Worm (Caenorhabditis elegans) whole organism, L1 larva: ENCODE results near the gene F13B6.2.

Experiments
- C04F5.9 ChIP-seq: sonication (generic microtip); optimal IDR thresholded peaks from 2 replicates; lab custom pipeline; 2016; ENCODE audit warnings: missing genetic modification characterization, missing compliant biosample characterization
- C34B4.2 ChIP-seq: sonication (generic microtip); optimal IDR thresholded peaks from 2 replicates; lab custom pipeline; 2017; ENCODE audit warnings: mild to moderate bottlenecking, missing genetic modification characterization, missing compliant biosample characterization
- Y116A8C.19 ChIP-seq: sonication (generic microtip); optimal IDR thresholded peaks from 2 replicates; lab custom pipeline; 2016; ENCODE audit warnings: missing compliant biosample characterization, missing genetic modification characterization, borderline replicate concordance
- aha-1 ChIP-seq: fragments of 150-350 bp; optimal IDR thresholded peaks from 2 replicates; lab custom pipeline; 2014; ENCODE audit warnings: missing biosample characterization, missing genetic modification characterization
- alr-1 ChIP-seq: fragments of 200-800 bp; sonication (Bioruptor generic); optimal IDR thresholded peaks from 2 replicates; lab custom pipeline; 2018; ENCODE audit warnings: borderline replicate concordance, mild to moderate bottlenecking, missing genetic modification characterization, missing compliant biosample characterization
- ama-1 ChIP-seq: fragments of 150-350 bp; optimal IDR thresholded peaks from 2 replicates; lab custom pipeline; 2014
- ceh-63 ChIP-seq: fragments of 200-800 bp; sonication (Bioruptor generic); optimal IDR thresholded peaks from 2 replicates; lab custom pipeline; 2018; ENCODE audit warnings: mild to moderate bottlenecking, missing genetic modification characterization, missing compliant biosample characterization
- ceh-8 ChIP-seq: fragments of 200-800 bp; sonication (Bioruptor generic); optimal IDR thresholded peaks from 2 replicates; lab custom pipeline; 2018; ENCODE audit warnings: mild to moderate bottlenecking, missing genetic modification characterization, moderate library complexity, missing compliant biosample characterization
- ceh-88 ChIP-seq: fragments of 200-800 bp; sonication (Bioruptor generic); IDR thresholded peaks from 2 replicates; pipeline ENCODE4 v1.3.6; 2022; ENCODE audit warnings: missing genetic modification characterization, missing compliant biosample characterization
- dsc-1 ChIP-seq: sonication (generic microtip); optimal IDR thresholded peaks from 2 replicates; lab custom pipeline; 2016; ENCODE audit warnings: mild to moderate bottlenecking, missing genetic modification characterization, missing compliant biosample characterization
- efl-1 ChIP-seq, 4 experiments: fragments of 150-350 bp; optimal IDR thresholded peaks in 3 of 4; peaks in 1 of 4; 1 replicate in 1 of 4; 2 replicates in 3 of 4; lab custom pipeline; 2014; ENCODE audit warnings: missing biosample characterization in 2 of 4, missing genetic modification characterization in 2 of 4, missing genetic modification reagents in 2 of 4
- efl-3 ChIP-seq: fragments of 200-800 bp; sonication (Bioruptor generic); optimal IDR thresholded peaks from 2 replicates; lab custom pipeline; 2018; ENCODE audit warnings: mild to moderate bottlenecking, missing genetic modification characterization, missing compliant biosample characterization
- elt-2 ChIP-seq: sonication (generic microtip); optimal IDR thresholded peaks from 2 replicates; lab custom pipeline; 2016; ENCODE audit warnings: missing genetic modification characterization, mild to moderate bottlenecking, inconsistent platforms, missing compliant biosample characterization, missing genetic modification reagents
- elt-3 ChIP-seq, 6 experiments: fragments of 150-350 bp in 1 of 6; sonication (generic microtip); optimal IDR thresholded peaks; 2 replicates each; lab custom pipeline; 2017 to 2018; ENCODE audit warnings: missing biosample characterization in 6 of 6, missing genetic modification characterization in 6 of 6, inconsistent platforms in 1 of 6
- ets-5 ChIP-seq: fragments of 200-800 bp; sonication (Bioruptor generic); IDR thresholded peaks from 2 replicates; pipeline ENCODE4 v1.3.6; 2022; ENCODE audit warnings: missing genetic modification characterization, missing compliant biosample characterization
- fkh-8 ChIP-seq: sonication (generic microtip); optimal IDR thresholded peaks from 2 replicates; lab custom pipeline; 2016; ENCODE audit warnings: mild to moderate bottlenecking, missing genetic modification characterization, missing compliant biosample characterization
- hlh-17 ChIP-seq: fragments of 200-800 bp; sonication (Bioruptor generic); optimal IDR thresholded peaks from 2 replicates; lab custom pipeline; 2018; ENCODE audit warnings: missing genetic modification characterization, mild to moderate bottlenecking, missing compliant biosample characterization, moderate library complexity, borderline replicate concordance
- hlh-4 ChIP-seq: sonication (generic microtip); optimal IDR thresholded peaks from 2 replicates; lab custom pipeline; 2016; ENCODE audit warnings: mild to moderate bottlenecking, missing genetic modification characterization, missing compliant biosample characterization
- hpl-2 ChIP-seq: fragments of 150-350 bp; optimal IDR thresholded peaks from 2 replicates; lab custom pipeline; 2014; ENCODE audit warnings: missing biosample characterization, missing genetic modification reagents, missing genetic modification characterization
- irx-1 ChIP-seq: sonication (generic microtip); optimal IDR thresholded peaks from 2 replicates; lab custom pipeline; 2016; ENCODE audit warnings: missing genetic modification characterization, missing compliant biosample characterization
- jun-1 ChIP-seq: fragments of 150-350 bp; optimal IDR thresholded peaks from 2 replicates; lab custom pipeline; 2014; ENCODE audit warnings: missing biosample characterization, missing genetic modification reagents, missing genetic modification characterization
- lin-14 ChIP-seq: fragments of 200-800 bp; sonication (Bioruptor generic); optimal IDR thresholded peaks from 2 replicates; lab custom pipeline; 2018; ENCODE audit warnings: mild to moderate bottlenecking, missing genetic modification characterization, moderate library complexity, missing compliant biosample characterization
- lin-35 ChIP-seq, 2 experiments: fragments of 150-350 bp; optimal IDR thresholded peaks; 2 replicates each; lab custom pipeline; 2014; ENCODE audit warnings: missing biosample characterization in 2 of 2, missing genetic modification characterization in 2 of 2, missing genetic modification reagents in 2 of 2
- lin-39 ChIP-seq: fragments of 150-350 bp; optimal IDR thresholded peaks from 2 replicates; lab custom pipeline; 2014; ENCODE audit warnings: missing biosample characterization, missing genetic modification reagents, missing genetic modification characterization
- lsy-2 ChIP-seq, 2 experiments: fragments of 150-350 bp; optimal IDR thresholded peaks; 2 replicates each; lab custom pipeline; 2014; ENCODE audit warnings: missing biosample characterization in 2 of 2, missing genetic modification characterization in 2 of 2
- mep-1 ChIP-seq: fragments of 150-350 bp; optimal IDR thresholded peaks from 2 replicates; lab custom pipeline; 2014; ENCODE audit warnings: missing biosample characterization, missing genetic modification characterization
- nhr-12 ChIP-seq: sonication (generic microtip); optimal IDR thresholded peaks from 2 replicates; lab custom pipeline; 2017; ENCODE audit warnings: missing biosample characterization, missing genetic modification characterization
- nhr-19 ChIP-seq: fragments of 200-800 bp; sonication (Bioruptor generic); conservative IDR thresholded peaks from 2 replicates; pipeline ENCODE4 v1.3.6; 2022; ENCODE audit warnings: missing genetic modification characterization, missing compliant biosample characterization
- nhr-20 ChIP-seq: sonication (generic microtip); optimal IDR thresholded peaks from 2 replicates; lab custom pipeline; 2016; ENCODE audit warnings: mild to moderate bottlenecking, missing genetic modification characterization, missing compliant biosample characterization
- nhr-237 ChIP-seq: fragments of 150-350 bp; optimal IDR thresholded peaks from 2 replicates; lab custom pipeline; 2014; ENCODE audit warnings: missing biosample characterization, missing genetic modification characterization
- nhr-47 ChIP-seq: sonication (generic microtip); optimal IDR thresholded peaks from 2 replicates; lab custom pipeline; 2016; ENCODE audit warnings: mild to moderate bottlenecking, missing genetic modification characterization, moderate library complexity, missing compliant biosample characterization
- nhr-71 ChIP-seq: sonication (generic microtip); optimal IDR thresholded peaks from 2 replicates; lab custom pipeline; 2016; ENCODE audit warnings: mild to moderate bottlenecking, missing genetic modification characterization, moderate library complexity, missing compliant biosample characterization
- nhr-77 ChIP-seq: fragments of 150-350 bp; optimal IDR thresholded peaks from 2 replicates; lab custom pipeline; 2014; ENCODE audit warnings: missing biosample characterization, missing genetic modification characterization
- nhr-84 ChIP-seq: sonication (generic microtip); optimal IDR thresholded peaks from 2 replicates; lab custom pipeline; 2017; ENCODE audit warnings: missing biosample characterization, missing genetic modification characterization
- nhr-85 ChIP-seq: sonication (generic microtip); peaks from one replicate; lab custom pipeline; 2016; ENCODE audit warnings: missing genetic modification characterization, inconsistent platforms, missing compliant biosample characterization
- pax-3 ChIP-seq: fragments of 200-800 bp; sonication (Bioruptor generic); optimal IDR thresholded peaks from 2 replicates; lab custom pipeline; 2018; ENCODE audit warnings: mild to moderate bottlenecking, missing genetic modification characterization, moderate library complexity, missing compliant biosample characterization
- rnt-1 ChIP-seq: sonication (generic microtip); optimal IDR thresholded peaks from 2 replicates; lab custom pipeline; 2016; ENCODE audit warnings: mild to moderate bottlenecking, missing genetic modification characterization, moderate library complexity, missing compliant biosample characterization
- skn-1 ChIP-seq: fragments of 150-350 bp; optimal IDR thresholded peaks from 2 replicates; lab custom pipeline; 2014; ENCODE audit warnings: missing biosample characterization, missing genetic modification characterization
- snu-23 ChIP-seq: sonication (generic microtip); optimal IDR thresholded peaks from 2 replicates; lab custom pipeline; 2016; ENCODE audit warnings: missing genetic modification characterization, missing compliant biosample characterization
- sox-4 ChIP-seq: sonication (generic microtip); optimal IDR thresholded peaks from 2 replicates; lab custom pipeline; 2016; ENCODE audit warnings: missing genetic modification characterization, missing compliant biosample characterization
- tbx-2 ChIP-seq: sonication (generic microtip); optimal IDR thresholded peaks from 2 replicates; lab custom pipeline; 2016; ENCODE audit warnings: missing genetic modification characterization, missing compliant biosample characterization
- unc-130 ChIP-seq: fragments of 150-350 bp; optimal IDR thresholded peaks from 2 replicates; lab custom pipeline; 2017; ENCODE audit warnings: missing biosample characterization, missing genetic modification characterization, inconsistent platforms
- unc-62 ChIP-seq: fragments of 150-350 bp; optimal IDR thresholded peaks from 2 replicates; lab custom pipeline; 2014; ENCODE audit warnings: missing biosample characterization, missing genetic modification reagents, missing genetic modification characterization
- unc-86 ChIP-seq: sonication (generic microtip); optimal IDR thresholded peaks from 2 replicates; lab custom pipeline; 2016; ENCODE audit warnings: missing genetic modification characterization, missing compliant biosample characterization
- unc-98 ChIP-seq: fragments of 200-800 bp; sonication (Bioruptor generic); IDR thresholded peaks from 2 replicates; pipeline ENCODE4 v1.3.6; 2022; ENCODE audit warnings: missing genetic modification characterization, missing compliant biosample characterization
- xbp-1 ChIP-seq: sonication (generic microtip); optimal IDR thresholded peaks from 2 replicates; lab custom pipeline; 2016; ENCODE audit warnings: missing genetic modification characterization, missing compliant biosample characterization
- ztf-11 ChIP-seq, 2 experiments: sonication (generic microtip); optimal IDR thresholded peaks; 2 replicates each; lab custom pipeline; 2016 to 2017; ENCODE audit warnings: missing genetic modification characterization in 2 of 2, missing biosample characterization in 1 of 2, missing compliant biosample characterization in 1 of 2
- ztf-4 ChIP-seq: fragments of 150-350 bp; optimal IDR thresholded peaks from 2 replicates; lab custom pipeline; 2014; ENCODE audit warnings: missing biosample characterization, missing genetic modification characterization

The F13B6.2 gene

ce11 chrIV:7428347-7428746 is 31.8 kb downstream of the F13B6.2 start:
- TF ChIP-seq nhr-47 (tag; lab: Kevin White, UChicago) (no peak), lsy-2 (tag; optimal IDR thresholded peaks at IDR 0.05; lab: Kevin White, UChicago) (peak; percentile 6 to 33), rnt-1 (tag; lab: Kevin White, UChicago) (peak; percentile 55), efl-1 (optimal IDR thresholded peaks at IDR 0.05; lab: Kevin White, UChicago) (no peak), efl-1 (GFP tag; optimal IDR thresholded peaks at IDR 0.05 in 1 of 2; lab: Kevin White, UChicago) (peak in 1 of 2 experiments; percentile 79), aha-1 (tag; lab: Kevin White, UChicago) (no peak), unc-130 (tag; lab: Kevin White, UChicago) (peak; percentile 10), dsc-1 (tag; lab: Kevin White, UChicago) (peak; percentile 1), fkh-8 (no peak)

- no peak for TF ChIP-seq jun-1 (tag; lab: Kevin White, UChicago)
- TF ChIP-seq lin-14 (GFP tag; lab: Kevin White, UChicago): peak; percentile 91
- TF ChIP-seq snu-23 (GFP tag; lab: Kevin White, UChicago): peak; percentile 47
- no peak for TF ChIP-seq C04F5.9
- TF ChIP-seq Y116A8C.19: no peak
- TF ChIP-seq ztf-4 (tag; lab: Kevin White, UChicago): no peak
- TF ChIP-seq nhr-77: no peak
- no peak for TF ChIP-seq ztf-11 (tag; optimal IDR thresholded peaks at IDR 0.05; lab: Kevin White, UChicago)
- TF ChIP-seq lsy-2 (tag; optimal IDR thresholded peaks at IDR 0.05; lab: Kevin White, UChicago): peak in 1 of 2 experiments; percentile 53
- TF ChIP-seq ceh-88 (GFP tag; lab: Robert Waterston, UW): no peak
- no peak for TF ChIP-seq elt-2 (tag; lab: Kevin White, UChicago)
- TF ChIP-seq nhr-71 (tag; lab: Kevin White, UChicago): peak; percentile 65
- TF ChIP-seq sox-4 (tag; lab: Kevin White, UChicago): no peak
- TF ChIP-seq irx-1: no peak
- TF ChIP-seq unc-98 (GFP tag; lab: Robert Waterston, UW): no peak
- peak; percentile 14 for TF ChIP-seq tbx-2 (tag; lab: Kevin White, UChicago)
- TF ChIP-seq lin-35 (GFP tag; optimal IDR thresholded peaks at IDR 0.05; lab: Kevin White, UChicago): no peak
- no peak for TF ChIP-seq ceh-8 (GFP tag; lab: Kevin White, UChicago)
- no peak for TF ChIP-seq hlh-4 (tag; lab: Kevin White, UChicago)
- TF ChIP-seq nhr-19: peak; percentile 47
- TF ChIP-seq rnt-1 (tag; lab: Kevin White, UChicago): peak; percentile 72
- TF ChIP-seq unc-62 (GFP tag; lab: Kevin White, UChicago): no peak
- peak; percentile 31 for TF ChIP-seq nhr-20 (tag; lab: Kevin White, UChicago)
- no peak for TF ChIP-seq alr-1 (tag; lab: Kevin White, UChicago)
- no peak for TF ChIP-seq nhr-12 (tag; lab: Kevin White, UChicago)
- TF ChIP-seq unc-130 (tag; lab: Kevin White, UChicago): peak; percentile 33
- TF ChIP-seq elt-3 (tag; optimal IDR thresholded peaks at IDR 0.05; lab: Kevin White, UChicago): no peak
- TF ChIP-seq nhr-237: no peak
- no peak for TF ChIP-seq C34B4.2 (tag; lab: Kevin White, UChicago)
- no peak for TF ChIP-seq hlh-17
- no peak for TF ChIP-seq skn-1
- no peak for TF ChIP-seq ets-5
- TF ChIP-seq, all 84 proteins: peak for 9
Measured at ce11 chrIV:7426055-7426454, 34.1 kb downstream of the F13B6.2 start.

ce11 chrIV:7424198-7424597 is 35.9 kb downstream of the F13B6.2 start, which contains the start of gene unc-82:
Gene unc-82, plus strand, starts transcription at chrIV:7424498.
- TF ChIP-seq ztf-11 (tag; optimal IDR thresholded peaks at IDR 0.05; lab: Kevin White, UChicago): no peak
- TF ChIP-seq mep-1 (tag; lab: Kevin White, UChicago): no peak
- TF ChIP-seq unc-86 (tag; lab: Kevin White, UChicago): no peak
- no peak for TF ChIP-seq dsc-1 (tag; lab: Kevin White, UChicago)
- no peak for TF ChIP-seq nhr-84 (tag; lab: Kevin White, UChicago)
- TF ChIP-seq nhr-85 (tag; lab: Kevin White, UChicago): no peak
- no peak for TF ChIP-seq ceh-63 (GFP tag; lab: Kevin White, UChicago)
- no peak for TF ChIP-seq xbp-1 (tag; lab: Kevin White, UChicago)
- TF ChIP-seq ama-1 (lab: Kevin White, UChicago): no peak
- TF ChIP-seq hpl-2 (GFP tag; lab: Kevin White, UChicago): no peak
- no peak for TF ChIP-seq pax-3
- TF ChIP-seq efl-3: no peak
- TF ChIP-seq lin-39 (tag; lab: Kevin White, UChicago): no peak
- TF ChIP-seq ets-5: no peak
- no peak for TF ChIP-seq nhr-12 (tag; lab: Kevin White, UChicago)
